Worm (Caenorhabditis elegans) whole organism, mixed stage, embryonic: Measurements from ENCODE around the gene Y116F11B.7.

ENCODE experiments used
- M03D4.4 ChIP-seq: sonication (generic microtip); optimal IDR thresholded peaks from 2 replicates; lab custom pipeline; 2017; ENCODE audit warnings: mild to moderate bottlenecking, missing genetic modification characterization, missing compliant biosample characterization
- blmp-1 ChIP-seq: fragments of 150-350 bp; optimal IDR thresholded peaks from 2 replicates; lab custom pipeline; 2014; ENCODE audit warnings: missing biosample characterization, missing genetic modification characterization
- ceh-43 ChIP-seq: fragments of 200-800 bp; sonication (Bioruptor generic); optimal IDR thresholded peaks from 2 replicates; lab custom pipeline; 2018; ENCODE audit warnings: mild to moderate bottlenecking, missing genetic modification characterization, moderate library complexity, missing compliant biosample characterization
- ceh-83 ChIP-seq: fragments of 200-800 bp; sonication (Bioruptor generic); optimal IDR thresholded peaks from 2 replicates; lab custom pipeline; 2018; ENCODE audit warnings: mild to moderate bottlenecking, missing genetic modification characterization, missing compliant biosample characterization
- cnd-1 ChIP-seq: fragments of 200-800 bp; sonication (Bioruptor generic); optimal IDR thresholded peaks from 2 replicates; lab custom pipeline; 2018; ENCODE audit warnings: mild to moderate bottlenecking, missing genetic modification characterization, missing compliant biosample characterization
- drap-1 ChIP-seq: fragments of 200-800 bp; sonication (Bioruptor generic); optimal IDR thresholded peaks from 3 replicates; lab custom pipeline; 2018; ENCODE audit warnings: mild to moderate bottlenecking, missing genetic modification characterization, missing compliant biosample characterization
- elt-1 ChIP-seq: sonication (generic microtip); optimal IDR thresholded peaks from 2 replicates; lab custom pipeline; 2017; ENCODE audit warnings: missing genetic modification characterization, mild to moderate bottlenecking, missing compliant biosample characterization, antibody characterized with exemption, moderate library complexity, borderline replicate concordance; ENCODE audit not compliant: insufficient read depth
- elt-3 ChIP-seq: fragments of 150-350 bp; optimal IDR thresholded peaks from 2 replicates; lab custom pipeline; 2014; ENCODE audit warnings: missing biosample characterization, missing genetic modification characterization
- flh-1 ChIP-seq: fragments of 200-800 bp; sonication (Bioruptor generic); optimal IDR thresholded peaks from 2 replicates; lab custom pipeline; 2018; ENCODE audit warnings: mild to moderate bottlenecking, missing genetic modification characterization, moderate library complexity, missing compliant biosample characterization
- ham-2 ChIP-seq: fragments of 200-800 bp; sonication (Bioruptor generic); optimal IDR thresholded peaks from 2 replicates; lab custom pipeline; 2018; ENCODE audit warnings: mild to moderate bottlenecking, missing genetic modification characterization, missing compliant biosample characterization
- hlh-1 ChIP-seq: fragments of 150-350 bp; optimal IDR thresholded peaks from 2 replicates; lab custom pipeline; 2014; ENCODE audit warnings: missing biosample characterization, missing genetic modification reagents, missing genetic modification characterization
- lin-13 ChIP-seq: fragments of 150-350 bp; optimal IDR thresholded peaks from 2 replicates; lab custom pipeline; 2014; ENCODE audit warnings: missing biosample characterization, missing genetic modification characterization
- lsy-2 ChIP-seq: fragments of 150-350 bp; optimal IDR thresholded peaks from 2 replicates; lab custom pipeline; 2014; ENCODE audit warnings: missing biosample characterization, missing genetic modification characterization
- mab-5 ChIP-seq: fragments of 150-350 bp; optimal IDR thresholded peaks from 2 replicates; lab custom pipeline; 2014; ENCODE audit warnings: missing biosample characterization, missing genetic modification characterization
- mep-1 ChIP-seq: fragments of 150-350 bp; optimal IDR thresholded peaks from 2 replicates; lab custom pipeline; 2017; ENCODE audit warnings: missing biosample characterization, missing genetic modification reagents, missing genetic modification characterization, inconsistent platforms
- mls-2 ChIP-seq: sonication (generic microtip); optimal IDR thresholded peaks from 2 replicates; lab custom pipeline; 2016; ENCODE audit warnings: mild to moderate bottlenecking, missing genetic modification characterization, moderate library complexity, missing compliant biosample characterization
- nhr-12 ChIP-seq: fragments of 150-350 bp; optimal IDR thresholded peaks from 2 replicates; lab custom pipeline; 2014; ENCODE audit warnings: missing biosample characterization, missing genetic modification characterization
- nhr-2 ChIP-seq: fragments of 150-350 bp; optimal IDR thresholded peaks from 2 replicates; lab custom pipeline; 2014; ENCODE audit warnings: missing biosample characterization, missing genetic modification characterization
- nhr-237 ChIP-seq: fragments of 150-350 bp; optimal IDR thresholded peaks from 2 replicates; lab custom pipeline; 2014; ENCODE audit warnings: missing biosample characterization, missing genetic modification characterization
- nhr-28 ChIP-seq: fragments of 150-350 bp; optimal IDR thresholded peaks from 2 replicates; lab custom pipeline; 2014; ENCODE audit warnings: missing biosample characterization, missing genetic modification characterization
- nhr-76 ChIP-seq: sonication (generic microtip); optimal IDR thresholded peaks from 2 replicates; lab custom pipeline; 2017; ENCODE audit warnings: missing biosample characterization, missing genetic modification characterization
- pha-4 ChIP-seq: fragments of 150-350 bp; optimal IDR thresholded peaks from 2 replicates; lab custom pipeline; 2018; ENCODE audit warnings: missing biosample characterization, missing genetic modification reagents, missing genetic modification characterization
- sem-2 ChIP-seq: fragments of 200-800 bp; sonication (Bioruptor generic); optimal IDR thresholded peaks from 2 replicates; lab custom pipeline; 2018; ENCODE audit warnings: mild to moderate bottlenecking, missing genetic modification characterization, missing compliant biosample characterization
- snpc-4 ChIP-seq: fragments of 150-350 bp; optimal IDR thresholded peaks from 2 replicates; lab custom pipeline; 2014; ENCODE audit warnings: missing biosample characterization, missing genetic modification characterization
- sptf-1 ChIP-seq: sonication (generic microtip); optimal IDR thresholded peaks from 2 replicates; lab custom pipeline; 2017; ENCODE audit warnings: mild to moderate bottlenecking, missing genetic modification characterization, moderate library complexity, missing compliant biosample characterization
- tbx-8 ChIP-seq: fragments of 200-800 bp; sonication (Bioruptor generic); optimal IDR thresholded peaks from 2 replicates; lab custom pipeline; 2018; ENCODE audit warnings: mild to moderate bottlenecking, missing genetic modification characterization, moderate library complexity, missing compliant biosample characterization
- unc-62 ChIP-seq: fragments of 150-350 bp; optimal IDR thresholded peaks from 2 replicates; lab custom pipeline; 2014; ENCODE audit warnings: missing biosample characterization, missing genetic modification reagents, missing genetic modification characterization
- zip-8 ChIP-seq: fragments of 150-350 bp; optimal IDR thresholded peaks from 2 replicates; lab custom pipeline; 2014; ENCODE audit warnings: missing biosample characterization, missing genetic modification characterization
- ztf-11 ChIP-seq: fragments of 150-350 bp; optimal IDR thresholded peaks from 2 replicates; lab custom pipeline; 2014; ENCODE audit warnings: missing biosample characterization, missing genetic modification characterization

The Y116F11B.7 gene

DNA sequence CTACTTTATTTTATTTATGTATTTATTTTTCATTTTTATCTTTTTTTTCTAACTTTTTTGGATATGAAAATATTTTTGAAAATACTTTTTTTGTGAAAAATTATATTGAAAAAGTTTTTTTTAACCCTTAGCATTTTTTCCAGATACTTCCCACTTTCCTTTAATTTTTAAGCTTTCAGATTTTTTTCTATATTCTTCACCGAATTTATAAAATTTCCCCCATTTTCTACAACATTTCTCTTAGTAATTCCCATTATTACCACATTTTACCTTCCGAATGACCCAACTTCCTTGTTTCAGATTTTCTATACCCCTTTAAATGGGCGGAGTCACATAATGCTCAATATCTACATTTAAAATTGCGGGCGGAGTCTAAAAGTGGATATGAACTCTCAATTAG is 33.3 kb upstream of the Y116F11B.7 start, which contains the start of gene daf-28:
daf-28 (plus strand) TSS at position 301 of the 400 bp plus-strand sequence.
- no peak for TF ChIP-seq elt-1 (tag; lab: Kevin White, UChicago)
- TF ChIP-seq nhr-76 = no peak
- TF ChIP-seq cnd-1 (tag; lab: Kevin White, UChicago) = no peak
- TF ChIP-seq lin-13 (tag; lab: Kevin White, UChicago) = no peak
- TF ChIP-seq mls-2 (tag; lab: Kevin White, UChicago) = no peak
- TF ChIP-seq ceh-83 (GFP tag; lab: Kevin White, UChicago) = no peak
- no peak for TF ChIP-seq zip-8 (tag; lab: Kevin White, UChicago)
- no peak for TF ChIP-seq hlh-1 (tag; lab: Kevin White, UChicago)
- TF ChIP-seq ztf-11 (tag; lab: Kevin White, UChicago) = no peak
- TF ChIP-seq drap-1 = no peak
- no peak for TF ChIP-seq nhr-28
- TF ChIP-seq mab-5 (tag; lab: Kevin White, UChicago) = no peak
- no peak for TF ChIP-seq nhr-2 (tag; lab: Kevin White, UChicago)
- TF ChIP-seq ham-2 (GFP tag; lab: Kevin White, UChicago) = no peak
- no peak for TF ChIP-seq sem-2 (GFP tag; lab: Kevin White, UChicago)
- TF ChIP-seq tbx-8 (GFP tag; lab: Kevin White, UChicago) = no peak
- TF ChIP-seq elt-3 = no peak
- TF ChIP-seq snpc-4 (tag; lab: Kevin White, UChicago) = no peak
- no peak for TF ChIP-seq pha-4 (tag; lab: Kevin White, UChicago)
- TF ChIP-seq unc-62 = no peak

DNA sequence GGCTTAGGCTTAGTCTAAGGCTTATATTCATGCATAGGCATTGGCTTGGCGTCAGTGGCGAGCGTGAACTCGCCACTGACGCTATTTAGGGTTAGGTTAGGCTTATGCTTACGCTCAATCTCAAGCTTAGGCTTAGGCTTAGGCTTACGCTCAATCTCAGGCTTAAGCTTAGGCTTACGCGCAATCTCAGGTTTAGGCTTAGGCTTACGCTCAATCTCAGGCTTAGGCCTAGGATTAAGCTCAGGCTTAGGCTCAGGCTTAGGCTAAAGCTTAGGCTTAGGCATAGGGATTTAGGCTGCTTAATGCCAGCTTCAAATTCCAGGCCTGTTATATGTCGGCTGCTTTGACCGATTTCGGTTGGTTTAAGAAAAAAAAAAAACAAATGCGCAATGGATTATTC is 27.9 kb upstream of the Y116F11B.7 start:
- TF ChIP-seq nhr-76 (no peak), nhr-237 (no peak)

DNA sequence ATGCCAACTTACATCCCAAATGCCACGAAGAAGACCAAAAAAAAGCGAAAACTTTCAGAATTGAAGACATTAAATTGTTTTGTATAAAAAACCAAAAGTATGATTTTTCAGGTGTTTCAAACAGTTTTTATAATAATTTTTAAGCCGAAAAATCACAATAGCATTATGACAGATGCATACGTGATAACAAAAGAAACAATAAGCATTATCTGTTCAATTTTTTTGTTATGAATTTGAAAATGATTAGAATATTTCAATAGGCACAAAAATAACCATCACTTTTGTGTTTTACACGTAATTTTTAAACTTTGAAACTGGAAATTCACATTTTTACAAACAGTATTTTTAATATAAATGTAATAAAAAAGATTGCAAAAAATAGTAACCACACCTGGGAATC is 26.0 kb upstream of the Y116F11B.7 start, which contains the start of gene Y116F11B.17:
Y116F11B.17 (minus strand) TSS at position 101 of the 400 bp plus-strand sequence.
- TF ChIP-seq tbx-8 (GFP tag; lab: Kevin White, UChicago) (no peak), drap-1 (no peak), cnd-1 (tag; lab: Kevin White, UChicago) (no peak), ham-2 (GFP tag; lab: Kevin White, UChicago) (no peak), lsy-2 (tag; lab: Kevin White, UChicago) (no peak), ceh-83 (GFP tag; lab: Kevin White, UChicago) (no peak), nhr-237 (no peak), nhr-2 (tag; lab: Kevin White, UChicago) (no peak), sem-2 (GFP tag; lab: Kevin White, UChicago) (no peak), mls-2 (tag; lab: Kevin White, UChicago) (no peak), flh-1 (no peak), ztf-11 (tag; lab: Kevin White, UChicago) (no peak), hlh-1 (tag; lab: Kevin White, UChicago) (no peak), sptf-1 (no peak), elt-3 (no peak), unc-62 (no peak), nhr-12 (no peak)

DNA sequence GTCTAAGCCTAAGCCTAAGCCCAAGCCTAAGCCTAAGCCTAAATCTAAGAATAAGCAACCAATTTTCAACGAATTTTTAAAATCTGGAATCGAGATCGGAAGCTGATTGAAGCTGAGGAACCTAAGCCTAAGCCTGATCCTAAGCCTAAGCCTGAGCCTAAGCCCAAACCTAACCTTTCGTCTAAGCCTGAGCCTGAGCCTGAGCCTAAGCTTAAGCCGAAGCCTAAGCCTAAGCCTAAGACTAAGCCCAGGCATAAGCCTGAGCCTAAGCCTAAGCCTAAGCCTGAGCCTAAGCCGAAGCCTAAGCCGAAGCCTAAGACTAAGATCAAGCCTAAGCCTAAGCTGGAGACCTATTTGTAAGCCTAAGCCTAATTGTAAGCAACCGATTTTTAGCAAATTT is 20.6 kb upstream of the Y116F11B.7 start:
- TF ChIP-seq drap-1 (no peak), elt-1 (tag; lab: Kevin White, UChicago) (no peak), mab-5 (tag; lab: Kevin White, UChicago) (no peak), snpc-4 (tag; lab: Kevin White, UChicago) (no peak)

DNA sequence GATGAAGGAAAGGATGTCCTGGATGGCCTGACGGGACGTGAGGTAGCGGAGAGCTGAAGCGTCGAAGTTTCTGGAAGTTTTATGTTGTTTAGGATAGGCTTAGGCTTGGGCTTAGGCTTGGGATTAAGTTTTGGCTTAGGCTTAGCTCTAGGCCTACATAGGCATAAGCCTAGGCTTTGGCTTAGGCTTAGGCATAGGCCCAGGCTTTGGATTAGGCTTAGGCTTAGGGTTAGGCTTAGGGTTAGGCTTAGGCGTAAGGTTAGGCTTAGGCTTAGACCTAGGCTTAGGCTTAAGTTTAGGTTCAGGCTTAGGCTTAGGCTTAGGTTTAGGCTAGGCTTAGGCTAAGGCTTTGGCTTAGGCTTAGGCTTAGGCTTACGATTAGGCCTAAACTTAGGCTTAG is 18.9 kb upstream of the Y116F11B.7 start:
- TF ChIP-seq sptf-1 (no peak), unc-62 (no peak), ham-2 (GFP tag; lab: Kevin White, UChicago) (peak; percentile 35), blmp-1 (tag; lab: Kevin White, UChicago) (no peak), ceh-83 (GFP tag; lab: Kevin White, UChicago) (no peak), nhr-12 (no peak)

DNA sequence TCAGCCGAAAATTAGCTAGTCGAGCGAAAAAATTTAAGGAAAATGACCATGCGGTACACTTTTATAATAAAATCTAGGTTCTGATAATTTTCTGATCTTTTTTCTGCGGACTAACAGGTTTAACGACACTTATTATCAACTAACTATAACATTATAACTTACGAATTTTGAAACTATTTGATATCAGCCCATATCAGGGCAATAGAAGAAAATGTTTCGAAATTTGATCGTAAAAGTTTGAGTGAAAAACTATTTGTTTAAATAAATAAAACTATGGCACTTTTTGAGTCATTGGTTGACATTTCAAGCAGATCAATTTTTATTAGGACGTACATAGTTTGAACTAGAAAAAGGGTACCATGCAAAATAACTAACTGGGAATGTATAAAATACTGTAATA is 17.3 kb upstream of the Y116F11B.7 start, which contains the start of gene pcp-4:
pcp-4 (minus strand) TSS at position 197 of the 400 bp plus-strand sequence.
- TF ChIP-seq M03D4.4 (tag; lab: Kevin White, UChicago) (no peak), cnd-1 (tag; lab: Kevin White, UChicago) (no peak), lsy-2 (tag; lab: Kevin White, UChicago) (no peak), snpc-4 (tag; lab: Kevin White, UChicago) (no peak), drap-1 (no peak), hlh-1 (tag; lab: Kevin White, UChicago) (no peak), tbx-8 (GFP tag; lab: Kevin White, UChicago) (no peak), zip-8 (tag; lab: Kevin White, UChicago) (no peak), elt-3 (no peak), mep-1 (tag; lab: Kevin White, UChicago) (no peak), pha-4 (tag; lab: Kevin White, UChicago) (no peak), ceh-43 (GFP tag; lab: Kevin White, UChicago) (no peak), nhr-12 (no peak), ztf-11 (tag; lab: Kevin White, UChicago) (no peak)
